Worm (Caenorhabditis elegans) whole organism, L2 larva: ENCODE data around the gene xbp-1.
A peak's percentile ranks its signal among the peaks of the same experiment; 100 is the strongest.

Source experiments
- C34F6.9 ChIP-seq: fragments of 150-350 bp; optimal IDR thresholded peaks from 2 replicates; lab custom pipeline; 2014; ENCODE audit warnings: missing biosample characterization, missing genetic modification characterization
- R02D3.7 ChIP-seq: fragments of 150-350 bp; optimal IDR thresholded peaks from 2 replicates; lab custom pipeline; 2014; ENCODE audit warnings: missing biosample characterization, missing genetic modification characterization
- Y55F3AM.14 ChIP-seq: fragments of 200-800 bp; sonication (Bioruptor generic); optimal IDR thresholded peaks from 2 replicates; lab custom pipeline; 2018; ENCODE audit warnings: mild to moderate bottlenecking, missing genetic modification characterization, missing compliant biosample characterization
- ZK546.5 ChIP-seq: sonication (generic microtip); optimal IDR thresholded peaks from 2 replicates; lab custom pipeline; 2017; ENCODE audit warnings: missing biosample characterization, missing genetic modification characterization
- alr-1 ChIP-seq: fragments of 150-350 bp; optimal IDR thresholded peaks from 2 replicates; lab custom pipeline; 2014; ENCODE audit warnings: missing biosample characterization, missing genetic modification characterization
- ama-1 ChIP-seq: fragments of 150-350 bp; optimal IDR thresholded peaks from 2 replicates; lab custom pipeline; 2018; ENCODE audit warnings: inconsistent platforms
- blmp-1 ChIP-seq: sonication (generic microtip); optimal IDR thresholded peaks from 2 replicates; lab custom pipeline; 2017; ENCODE audit warnings: missing genetic modification characterization, mild to moderate bottlenecking, missing compliant biosample characterization, antibody characterized with exemption, moderate library complexity; ENCODE audit not compliant: insufficient read depth
- ceh-16 ChIP-seq: fragments of 150-350 bp; optimal IDR thresholded peaks from 2 replicates; lab custom pipeline; 2014; ENCODE audit warnings: missing biosample characterization, missing genetic modification characterization
- crh-2 ChIP-seq: sonication (generic microtip); optimal IDR thresholded peaks from 2 replicates; lab custom pipeline; 2017; ENCODE audit warnings: missing biosample characterization, missing genetic modification characterization
- dmd-4 ChIP-seq: sonication (generic microtip); optimal IDR thresholded peaks from 2 replicates; lab custom pipeline; 2017; ENCODE audit warnings: missing biosample characterization, missing genetic modification characterization
- elt-1 ChIP-seq: fragments of 150-350 bp; optimal IDR thresholded peaks from 2 replicates; lab custom pipeline; 2014; ENCODE audit warnings: missing biosample characterization, missing genetic modification characterization
- fos-1 ChIP-seq: fragments of 150-350 bp; optimal IDR thresholded peaks from 2 replicates; lab custom pipeline; 2014; ENCODE audit warnings: missing biosample characterization, missing genetic modification characterization
- gmeb-1 ChIP-seq: fragments of 150-350 bp; optimal IDR thresholded peaks from 2 replicates; lab custom pipeline; 2014; ENCODE audit warnings: missing biosample characterization, missing genetic modification characterization
- lin-13 ChIP-seq: fragments of 150-350 bp; optimal IDR thresholded peaks from 2 replicates; lab custom pipeline; 2014; ENCODE audit warnings: missing biosample characterization, missing genetic modification reagents, missing genetic modification characterization
- lin-39 ChIP-seq: fragments of 150-350 bp; optimal IDR thresholded peaks from 2 replicates; lab custom pipeline; 2014; ENCODE audit warnings: missing biosample characterization, missing genetic modification reagents, missing genetic modification characterization
- lsy-2 ChIP-seq, 2 experiments: fragments of 150-350 bp in 1 of 2; sonication (generic microtip) in 1 of 2; optimal IDR thresholded peaks; 2 replicates each; lab custom pipeline; 2014 to 2017; ENCODE audit warnings: missing biosample characterization in 2 of 2, missing genetic modification characterization in 2 of 2
- mab-5 ChIP-seq: fragments of 150-350 bp; optimal IDR thresholded peaks from 2 replicates; lab custom pipeline; 2014; ENCODE audit warnings: missing biosample characterization, missing genetic modification characterization
- mdl-1 ChIP-seq, 2 experiments: fragments of 150-350 bp in 1 of 2; sonication (generic microtip) in 1 of 2; optimal IDR thresholded peaks; 2 replicates each; lab custom pipeline; 2017; ENCODE audit warnings: missing biosample characterization in 2 of 2, missing genetic modification characterization in 2 of 2
- nhr-11 ChIP-seq: fragments of 150-350 bp; optimal IDR thresholded peaks from 2 replicates; lab custom pipeline; 2014; ENCODE audit warnings: missing biosample characterization, missing genetic modification characterization
- nhr-129 ChIP-seq: fragments of 150-350 bp; optimal IDR thresholded peaks from 2 replicates; lab custom pipeline; 2014; ENCODE audit warnings: missing biosample characterization, missing genetic modification characterization
- nhr-21 ChIP-seq: fragments of 150-350 bp; optimal IDR thresholded peaks from 2 replicates; lab custom pipeline; 2014; ENCODE audit warnings: missing biosample characterization, missing genetic modification characterization
- nhr-237 ChIP-seq: fragments of 150-350 bp; optimal IDR thresholded peaks from 2 replicates; lab custom pipeline; 2014; ENCODE audit warnings: missing biosample characterization, missing genetic modification characterization
- nhr-25 ChIP-seq: fragments of 150-350 bp; sonication (generic microtip); optimal IDR thresholded peaks from 3 replicates; lab custom pipeline; 2014; ENCODE audit warnings: missing biosample characterization, missing genetic modification characterization
- skn-1 ChIP-seq: sonication (generic microtip); optimal IDR thresholded peaks from 2 replicates; lab custom pipeline; 2017; ENCODE audit warnings: missing biosample characterization, missing genetic modification characterization
- sma-9 ChIP-seq, 2 experiments: fragments of 150-350 bp in 1 of 2; sonication (generic microtip) in 1 of 2; optimal IDR thresholded peaks; 2 replicates each; lab custom pipeline; 2014 to 2016; ENCODE audit warnings: missing genetic modification characterization in 2 of 2, mild to moderate bottlenecking in 1 of 2, missing biosample characterization in 1 of 2, missing compliant biosample characterization in 1 of 2, missing genetic modification reagents in 1 of 2, moderate library complexity in 1 of 2
- unc-55 ChIP-seq: fragments of 150-350 bp; sonication (generic microtip); optimal IDR thresholded peaks from 3 replicates; lab custom pipeline; 2014; ENCODE audit warnings: missing biosample characterization, missing genetic modification reagents, missing genetic modification characterization
- ztf-1 ChIP-seq: fragments of 200-800 bp; sonication (Bioruptor generic); conservative IDR thresholded peaks from 2 replicates; pipeline ENCODE4 v1.3.6; 2022; ENCODE audit warnings: missing genetic modification characterization, missing compliant biosample characterization

Gene xbp-1

DNA sequence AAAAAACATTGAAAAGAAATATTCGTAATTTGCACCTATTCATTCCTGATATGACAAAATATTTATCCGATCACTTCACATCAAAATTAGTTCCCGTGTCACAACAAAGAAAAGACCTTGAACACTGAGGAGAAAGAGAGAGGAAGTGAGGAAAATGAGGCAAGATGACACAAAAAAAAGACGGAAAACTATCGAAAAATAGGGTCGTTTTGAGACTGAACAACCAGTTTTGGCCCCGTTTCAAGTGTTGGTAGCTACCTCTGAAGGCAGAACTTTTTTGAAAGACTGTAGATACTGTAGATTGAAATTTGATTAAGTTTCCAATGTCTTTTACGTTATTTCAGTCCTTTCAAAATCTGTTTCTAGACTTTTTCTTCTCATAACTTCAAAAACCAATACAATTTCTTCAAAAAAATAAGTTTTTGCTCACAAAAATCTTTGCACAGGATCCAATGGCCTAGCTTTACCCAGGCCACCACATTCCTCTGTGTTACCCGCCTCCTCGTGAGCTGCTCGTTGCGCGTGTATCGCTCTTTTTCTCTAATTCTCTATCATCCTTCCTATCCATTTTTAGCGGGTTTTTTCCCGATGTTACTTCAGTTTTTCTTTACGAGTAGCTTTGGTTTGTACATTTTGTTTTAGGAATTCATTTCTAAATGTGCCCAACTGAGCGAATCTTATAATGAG, 2.8 kb downstream of the xbp-1 start (continued):
- TF ChIP-seq lin-13 (GFP tag; lab: Kevin White, UChicago) (peak; percentile 46), ZK546.5 (no peak), unc-55 (GFP tag; lab: Kevin White, UChicago) (peak; percentile 88), sma-9 (GFP tag; optimal IDR thresholded peaks at IDR 0.05; lab: Kevin White, UChicago) (peak; percentile 60), sma-9 (tag; optimal IDR thresholded peaks at IDR 0.05; lab: Kevin White, UChicago) (no peak), crh-2 (peak; percentile 77), nhr-21 (peak; percentile 22), mdl-1 (tag; optimal IDR thresholded peaks at IDR 0.05; lab: Kevin White, UChicago) (peak; percentile 89 to 91), ztf-1 (GFP tag; lab: Robert Waterston, UW) (no peak), ceh-16 (tag; lab: Kevin White, UChicago) (no peak), skn-1 (tag; lab: Kevin White, UChicago) (no peak), Y55F3AM.14 (GFP tag; lab: Kevin White, UChicago) (no peak), nhr-11 (tag; lab: Kevin White, UChicago) (no peak)

DNA sequence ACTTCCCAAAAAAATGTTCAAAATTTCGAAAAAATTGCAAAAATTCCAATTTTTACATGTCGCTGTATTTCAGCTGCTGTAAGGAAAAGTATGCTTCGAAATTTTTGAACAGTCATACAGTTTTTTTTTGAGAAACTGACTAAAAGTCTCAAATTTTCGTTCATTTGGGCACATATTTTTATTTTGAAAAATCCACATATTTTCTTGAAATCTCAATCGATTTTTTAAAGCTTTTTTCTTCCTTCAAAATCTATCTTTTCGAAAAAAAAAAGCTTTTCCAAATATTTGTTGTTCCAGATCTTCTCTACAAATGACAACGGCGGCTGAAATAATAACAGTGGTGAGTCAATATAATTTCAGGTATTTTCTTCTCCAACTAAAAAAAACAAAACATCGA, 3.4 kb downstream of the xbp-1 start, which contains the start of gene asd-1:
Gene asd-1 (plus strand): TSS at position 298 of the 397 bp plus-strand sequence.
- TF ChIP-seq alr-1 (no peak), nhr-21 (no peak), nhr-237 (no peak), elt-1 (tag; lab: Kevin White, UChicago) (no peak), Y55F3AM.14 (GFP tag; lab: Kevin White, UChicago) (no peak)

DNA sequence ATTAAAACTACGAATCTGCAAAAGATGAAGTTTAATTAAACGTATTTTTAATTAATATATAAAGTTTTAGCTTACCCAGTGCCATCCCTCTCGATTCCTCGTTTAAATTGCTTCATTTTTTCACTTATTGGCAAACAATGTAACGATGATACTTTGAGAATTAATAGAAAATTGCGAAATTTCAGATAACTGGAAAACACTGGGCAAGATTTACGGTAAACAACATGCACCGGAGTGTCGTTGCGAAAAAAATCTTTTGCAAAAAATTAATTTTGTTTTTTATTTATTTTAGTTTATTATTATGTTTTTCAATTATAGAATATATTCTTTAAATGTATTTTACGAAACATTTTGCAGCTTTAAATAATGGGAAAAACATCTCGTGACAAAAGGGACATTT, 10.5 kb downstream of the xbp-1 start, which contains the start of the genes pelo-1 and R74.7:
Gene pelo-1 (minus strand): TSS at position 151 of the 400 bp plus-strand sequence.
Gene R74.7 (plus strand): TSS at position 358 of the 400 bp plus-strand sequence.
- TF ChIP-seq C34F6.9 (tag; lab: Kevin White, UChicago) (peak; percentile 61), lin-39 (tag; lab: Kevin White, UChicago) (no peak), fos-1 (tag; lab: Kevin White, UChicago) (peak; percentile 12), crh-2 (peak; percentile 9), gmeb-1 (tag; lab: Kevin White, UChicago) (peak; percentile 6), R02D3.7 (tag; lab: Kevin White, UChicago) (peak; percentile 55), nhr-25 (tag; lab: Kevin White, UChicago) (peak; percentile 5), alr-1 (no peak), dmd-4 (tag; lab: Kevin White, UChicago) (no peak), lsy-2 (tag; optimal IDR thresholded peaks at IDR 0.05; lab: Kevin White, UChicago) (peak in 1 of 2 experiments; percentile 61), unc-55 (GFP tag; lab: Kevin White, UChicago) (peak; percentile 86)

DNA sequence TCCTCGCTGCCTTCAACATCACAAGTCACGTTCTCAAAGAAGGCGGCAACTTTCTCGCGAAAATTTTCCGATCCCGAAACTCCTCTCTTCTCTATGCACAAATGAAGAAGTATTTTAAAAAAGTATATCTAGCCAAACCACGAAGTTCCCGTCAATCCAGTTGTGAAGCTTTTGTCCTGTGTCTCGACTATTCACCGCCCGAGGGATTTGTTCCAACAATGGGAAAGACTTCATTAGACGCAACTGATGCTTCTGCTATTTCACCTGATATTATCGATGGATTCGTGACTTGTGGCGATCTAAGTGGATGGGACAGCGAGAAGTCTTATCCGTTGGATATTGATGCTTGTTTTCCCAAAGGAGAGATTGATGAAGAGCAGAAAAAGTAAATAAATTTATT, 11.4 kb downstream of the xbp-1 start:
- no peak for TF ChIP-seq R02D3.7 (tag; lab: Kevin White, UChicago)
- no peak for TF ChIP-seq ceh-16 (tag; lab: Kevin White, UChicago)

DNA sequence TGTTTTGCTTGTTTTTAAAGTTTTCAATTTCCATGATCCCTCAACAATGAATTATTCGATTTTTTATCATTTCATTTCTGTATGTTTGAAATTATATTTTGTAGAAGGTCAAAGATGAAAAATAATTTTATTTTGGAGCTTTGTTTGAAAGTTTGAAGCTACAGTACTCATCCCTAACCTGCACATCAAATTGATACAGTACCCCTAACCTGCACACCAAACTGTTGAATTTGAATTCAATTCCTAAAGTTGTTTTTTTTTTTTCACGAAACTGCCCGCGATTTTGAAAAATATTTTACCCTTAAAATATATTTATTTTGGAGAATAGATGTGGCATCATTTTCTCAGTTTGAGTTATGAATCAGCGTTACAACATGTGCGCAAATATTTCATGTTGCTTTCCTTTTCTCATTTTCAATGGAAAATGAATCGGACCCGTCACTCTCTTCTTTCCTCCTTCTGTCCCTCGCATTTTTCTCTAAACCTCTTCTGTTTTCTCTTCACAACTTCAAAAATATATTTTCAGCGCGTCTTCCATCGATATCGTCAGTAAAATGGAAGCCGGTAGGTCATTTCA, 12.2 kb downstream of the xbp-1 start, which contains the start of gene R74.8:
Gene R74.8 (plus strand): TSS at position 527 of the 577 bp plus-strand sequence.
- TF ChIP-seq blmp-1 (tag; lab: Kevin White, UChicago): peak; percentile 24
- TF ChIP-seq ama-1: no peak
- TF ChIP-seq unc-55 (GFP tag; lab: Kevin White, UChicago): peak; percentile 37
- TF ChIP-seq ztf-1 (GFP tag; lab: Robert Waterston, UW): no peak
- TF ChIP-seq lsy-2 (tag; optimal IDR thresholded peaks at IDR 0.05; lab: Kevin White, UChicago): peak in 1 of 2 experiments; percentile 15
- TF ChIP-seq mab-5 (tag; lab: Kevin White, UChicago): no peak

DNA sequence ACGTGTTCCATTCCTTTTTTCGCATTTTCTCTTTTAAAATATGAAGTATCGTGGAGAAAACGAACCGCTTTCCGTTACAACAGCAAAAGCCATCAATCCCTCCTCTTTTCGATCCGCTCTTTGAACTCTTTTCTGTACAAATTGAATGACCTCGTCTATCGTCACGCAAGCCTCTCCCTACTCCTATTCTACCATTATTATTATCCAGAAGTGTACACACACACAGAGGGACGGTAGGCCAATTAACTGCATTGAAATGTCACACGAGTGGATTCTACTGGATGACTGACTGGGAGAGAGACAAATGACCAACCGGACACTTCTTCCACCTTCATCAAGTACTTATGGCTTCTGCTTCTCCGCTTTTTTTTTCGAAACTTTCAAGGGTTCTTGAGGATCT, 14.6 kb downstream of the xbp-1 start:
- TF ChIP-seq lsy-2 (tag; optimal IDR thresholded peaks at IDR 0.05; lab: Kevin White, UChicago) (no peak), nhr-129 (peak; percentile 8)
